Fruit fly (Drosophila melanogaster) whole organism, wandering third instar larva: Measurements from ENCODE around the gene Cyp316a1.

Experiments used
- CG32264 ChIP-seq: fragments of 200-800 bp; sonication (Bioruptor generic); optimal IDR thresholded peaks from 2 replicates; lab custom pipeline; 2016; ENCODE audit warnings: missing biosample characterization, missing genetic modification characterization
- Hr78 ChIP-seq: fragments of >200 bp; optimal IDR thresholded peaks from 2 replicates; lab custom pipeline; 2017; ENCODE audit warnings: missing biosample characterization, missing genetic modification characterization
- Jra ChIP-seq: sonication (Bioruptor generic); optimal IDR thresholded peaks from 2 replicates; lab custom pipeline; 2016; ENCODE audit warnings: missing biosample characterization, missing genetic modification characterization
- Mio ChIP-seq: sonication (Bioruptor generic); optimal IDR thresholded peaks from 2 replicates; lab custom pipeline; 2016; ENCODE audit warnings: missing biosample characterization, missing genetic modification characterization
- Myc ChIP-seq: fragments of >200 bp; optimal IDR thresholded peaks from 2 replicates; lab custom pipeline; 2017
- Vsx2 ChIP-seq: fragments of 200-300, 225-300 bp; sonication (Bioruptor generic); optimal IDR thresholded peaks from 2 replicates; lab custom pipeline; 2018; ENCODE audit warnings: missing biosample characterization, missing genetic modification characterization; ENCODE audit not compliant: partially characterized antibody
- h ChIP-seq: fragments of 200-800 bp; sonication (Bioruptor generic); optimal IDR thresholded peaks from 3 replicates; lab custom pipeline; 2016; ENCODE audit warnings: missing biosample characterization, mild to moderate bottlenecking, missing genetic modification characterization
- lola ChIP-seq: fragments of >200 bp; optimal IDR thresholded peaks from 2 replicates; lab custom pipeline; 2017; ENCODE audit warnings: missing biosample characterization, missing genetic modification characterization
- pan ChIP-seq: fragments of >200 bp; optimal IDR thresholded peaks from 2 replicates; lab custom pipeline; 2017
- sage ChIP-seq: fragments of 200-800 bp; sonication (Bioruptor generic); optimal IDR thresholded peaks from 2 replicates; lab custom pipeline; 2016; ENCODE audit warnings: missing biosample characterization, mild to moderate bottlenecking, missing genetic modification characterization
- usp ChIP-seq: fragments of >200 bp; optimal IDR thresholded peaks from 2 replicates; lab custom pipeline; 2017; ENCODE audit warnings: missing biosample characterization, missing genetic modification characterization

DNA sequence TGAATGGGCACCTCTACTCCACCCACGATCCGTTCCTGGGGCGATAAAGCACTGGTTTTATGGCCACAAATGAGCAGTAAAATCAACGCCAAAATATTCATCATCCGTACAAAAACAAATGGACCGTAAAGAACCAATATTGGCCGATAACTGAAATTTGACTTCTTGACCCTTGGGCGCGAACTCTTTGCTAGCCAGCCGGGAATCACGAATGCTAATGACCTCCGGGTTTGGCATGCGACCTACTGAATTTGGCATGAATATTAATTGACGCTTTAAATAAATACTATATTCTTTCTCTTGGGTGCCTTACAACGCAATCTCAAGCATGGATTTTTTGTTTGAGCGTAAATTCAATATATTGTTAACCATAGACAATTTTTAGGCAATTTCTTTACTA, 48.1 kb downstream of the Cyp316a1 start, which contains the start of gene CG16998:
- TF ChIP-seq Hr78 (GFP tag; lab: Kevin White, UChicago) (no peak), pan (lab: Kevin White, UChicago) (no peak), Myc (lab: Kevin White, UChicago) (no peak), Mio (GFP tag; lab: Kevin White, UChicago) (no peak), usp (GFP tag; lab: Kevin White, UChicago) (no peak), sage (GFP tag; lab: Kevin White, UChicago) (no peak), h (no peak), CG32264 (no peak), Vsx2 (GFP tag; lab: Kevin White, UChicago) (no peak), lola (GFP tag; lab: Kevin White, UChicago) (no peak), Jra (GFP tag; lab: Kevin White, UChicago) (no peak)
